Worm (Caenorhabditis elegans): ENCODE measurements around the gene F47B10.8.

Gene F47B10.8

DNA sequence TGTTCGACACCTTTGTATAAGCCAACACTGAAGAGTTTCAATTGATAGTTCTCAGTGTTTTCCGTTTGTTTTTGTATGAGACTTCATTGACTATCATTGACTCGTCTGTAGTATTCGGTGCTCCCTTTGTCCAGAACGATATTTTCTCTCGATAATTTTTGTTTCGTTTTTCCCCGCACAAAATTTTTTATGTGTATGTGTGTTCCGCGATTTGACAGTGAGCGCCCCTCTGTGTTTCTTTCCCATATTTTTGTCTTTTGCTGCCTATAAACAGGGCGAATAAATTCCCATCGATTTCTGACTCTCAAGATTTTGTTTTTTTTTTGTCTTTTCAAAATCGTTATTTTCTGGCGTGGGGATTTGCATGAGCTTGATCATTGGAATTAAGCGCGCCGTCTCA lies 27.4 kb downstream of the F47B10.8 start, which contains the start of gene T21E8.7:
TSS of gene T21E8.7 (plus strand) at position 301 of the 400 bp plus-strand sequence.
- no peak for TF ChIP-seq nfyb-1 (GFP tag; IDR thresholded peaks at IDR 0.05)
- no peak for TF ChIP-seq cebp-2 (GFP tag; IDR thresholded peaks at IDR 0.05)
- no peak for TF ChIP-seq sdz-38 (tag; optimal IDR thresholded peaks at IDR 0.05)
- TF ChIP-seq ztf-18 (tag; optimal IDR thresholded peaks at IDR 0.05) = no peak
- no peak for TF ChIP-seq rcor-1 (GFP tag; IDR thresholded peaks at IDR 0.05)
- no peak for TF ChIP-seq dpl-1 (GFP tag; optimal IDR thresholded peaks at IDR 0.05)
- no peak for TF ChIP-seq Y95B8A.8 (GFP tag; IDR thresholded peaks at IDR 0.05)

DNA sequence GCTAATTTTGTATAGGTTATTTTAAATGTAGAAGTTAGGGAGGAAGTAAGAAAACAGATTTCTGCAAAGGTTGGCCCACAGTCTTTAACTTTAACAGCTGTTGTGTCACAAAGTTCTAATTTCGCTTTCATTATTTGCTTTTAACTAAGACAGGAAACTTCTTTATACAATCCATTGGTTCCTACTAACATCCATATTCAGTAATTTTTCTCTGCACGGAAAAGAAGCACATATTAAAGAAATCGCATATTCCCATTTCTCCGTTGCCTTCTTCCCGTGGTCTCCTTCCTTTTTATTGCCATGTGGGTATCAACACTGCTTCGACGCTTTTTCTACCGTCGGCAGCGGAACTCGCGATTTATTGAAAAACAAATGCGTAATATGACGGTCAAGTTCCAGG lies 28.6 kb downstream of the F47B10.8 start, which contains the start of gene T21E8.6:
TSS of gene T21E8.6 (plus strand) at position 301 of the 400 bp plus-strand sequence.
- TF ChIP-seq dpl-1 (GFP tag; optimal IDR thresholded peaks at IDR 0.05) (no peak), efl-1 (GFP tag; optimal IDR thresholded peaks at IDR 0.05) (no peak), mes-4 (tag; optimal IDR thresholded peaks at IDR 0.05) (no peak), ets-4 (GFP tag; optimal IDR thresholded peaks at IDR 0.05) (no peak), nhr-80 (tag; optimal IDR thresholded peaks at IDR 0.05) (no peak), ztf-18 (tag; optimal IDR thresholded peaks at IDR 0.05) (no peak), nhr-179 (tag; optimal IDR thresholded peaks at IDR 0.05) (no peak), zfh-2 (GFP tag; conservative IDR thresholded peaks at IDR 0.05) (no peak), ztf-28 (GFP tag; IDR thresholded peaks at IDR 0.05) (no peak)

DNA sequence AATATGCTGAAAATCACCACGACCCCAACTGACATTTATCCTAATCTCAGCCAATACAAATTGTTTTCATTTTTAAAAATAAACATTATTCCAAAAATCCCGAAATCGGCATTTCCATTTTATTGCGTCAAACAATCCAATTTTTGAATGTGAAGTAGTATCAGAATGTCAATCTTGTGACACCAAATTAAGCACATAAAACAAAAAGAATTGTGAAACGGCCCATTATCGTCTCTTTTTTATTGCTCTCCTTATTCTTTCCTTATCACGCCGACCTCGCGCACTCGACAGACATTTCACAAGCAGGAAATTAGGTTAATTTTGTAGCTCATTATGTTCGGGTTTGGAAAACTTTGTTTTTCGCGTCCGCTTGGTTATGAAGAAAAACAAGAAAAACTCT lies 30.1 kb downstream of the F47B10.8 start, which contains the start of gene T21E8.4:
TSS of gene T21E8.4 (plus strand) at position 301 of the 400 bp plus-strand sequence.
- no peak for TF ChIP-seq B0336.3 (GFP tag; IDR thresholded peaks at IDR 0.05)
- no peak for TF ChIP-seq B0261.1 (tag; optimal IDR thresholded peaks at IDR 0.05)
- TF ChIP-seq egl-44 (GFP tag; IDR thresholded peaks at IDR 0.05) = no peak
- no peak for TF ChIP-seq fkh-3 (tag; optimal IDR thresholded peaks at IDR 0.05)

DNA sequence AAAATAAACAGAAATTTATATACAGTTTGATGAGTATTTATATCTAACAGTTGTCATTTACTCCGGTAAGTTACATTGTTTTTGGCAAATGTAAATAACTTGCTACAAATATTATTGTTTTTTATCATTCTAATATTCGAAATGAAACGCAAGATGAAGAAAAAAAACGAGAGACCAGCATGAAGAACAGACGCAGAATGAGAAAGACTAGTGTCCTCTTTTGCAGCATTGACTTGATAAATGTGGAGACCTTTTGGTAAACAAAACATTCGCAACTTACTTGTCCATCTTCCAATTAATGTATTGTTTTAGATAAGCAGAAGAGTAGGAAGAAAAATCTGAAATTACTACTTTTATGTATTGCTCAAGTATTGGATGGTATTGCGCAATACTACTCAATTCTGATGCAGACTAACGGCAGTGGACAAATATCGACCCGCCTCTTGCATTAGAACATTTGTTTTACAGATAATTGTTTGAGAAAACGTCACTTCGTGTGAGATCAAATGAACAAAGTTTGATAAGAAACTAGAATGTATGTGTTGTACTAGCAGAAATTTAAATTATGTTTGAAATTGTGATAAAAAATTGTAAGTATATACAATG lies 33.4 kb downstream of the F47B10.8 start, which contains the start of gene pgp-6:
TSS of gene pgp-6 (minus strand) at position 288 of the 606 bp plus-strand sequence.
- peak; percentile 39; the same call in 1 of the 2 replicates for TF ChIP-seq cebp-1 (GFP tag; IDR thresholded peaks at IDR 0.05)
- TF ChIP-seq cebp-1 (tag; optimal IDR thresholded peaks at IDR 0.05) = no peak
- TF ChIP-seq tlf-1 (GFP tag; optimal IDR thresholded peaks at IDR 0.05) = no peak

DNA sequence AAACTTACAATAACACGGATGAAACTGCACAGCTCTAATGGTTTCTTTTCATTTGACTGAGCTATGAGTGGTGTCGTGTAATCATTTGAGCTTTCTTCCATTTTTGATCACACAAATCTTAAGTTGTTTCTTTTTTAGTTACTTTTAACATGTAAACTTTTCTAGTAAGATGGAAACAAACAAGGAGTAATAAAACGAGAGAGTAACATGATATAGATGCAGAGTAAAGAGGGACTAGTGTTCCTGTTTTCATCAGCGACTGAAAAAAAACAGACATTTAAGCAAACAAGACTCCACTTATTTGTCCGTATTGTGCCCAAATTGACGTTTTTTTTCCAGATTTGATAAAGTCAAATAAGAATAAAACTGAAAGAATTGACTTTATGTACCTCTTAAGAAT lies 40.5 kb downstream of the F47B10.8 start, which contains the start of gene pgp-7:
TSS of gene pgp-7 (minus strand) at position 101 of the 400 bp plus-strand sequence.
- TF ChIP-seq snpc-3.4 (tag; optimal IDR thresholded peaks at IDR 0.05) (no peak), Y53G8AR.9 (GFP tag; conservative IDR thresholded peaks at IDR 0.05) (no peak), ztf-3 (GFP tag; optimal IDR thresholded peaks at IDR 0.05) (no peak), athp-1 (tag; optimal IDR thresholded peaks at IDR 0.05) (no peak), ztf-25 (GFP tag; IDR thresholded peaks at IDR 0.05) (no peak), ceh-40 (GFP tag; IDR thresholded peaks at IDR 0.05) (no peak), mel-28 (tag; optimal IDR thresholded peaks at IDR 0.05; ENCODE audit: borderline replicate concordance) (no peak), dpl-1 (GFP tag; optimal IDR thresholded peaks at IDR 0.05) (no peak), cebp-1 (GFP tag; IDR thresholded peaks at IDR 0.05) (no peak), cebp-1 (tag; optimal IDR thresholded peaks at IDR 0.05) (no peak), B0035.1 (tag; optimal IDR thresholded peaks at IDR 0.05) (no peak), rpc-1 (optimal IDR thresholded peaks at IDR 0.05) (no peak), rpc-1 (tag; optimal IDR thresholded peaks at IDR 0.05) (no peak), C17E4.6 (GFP tag; IDR thresholded peaks at IDR 0.05) (no peak), hmg-20 (GFP tag; IDR thresholded peaks at IDR 0.05) (no peak), zfh-2 (GFP tag; conservative IDR thresholded peaks at IDR 0.05) (no peak), B0261.1 (tag; optimal IDR thresholded peaks at IDR 0.05) (no peak), snpc-4 (GFP tag; optimal IDR thresholded peaks at IDR 0.05) (no peak), snpc-4 (tag; optimal IDR thresholded peaks at IDR 0.05) (no peak), F52B5.7 (tag; optimal IDR thresholded peaks at IDR 0.05) (no peak), nhr-120 (GFP tag; IDR thresholded peaks at IDR 0.05) (no peak), nfya-2 (GFP tag; IDR thresholded peaks at IDR 0.05) (no peak), efl-1 (GFP tag; optimal IDR thresholded peaks at IDR 0.05) (no peak)

Measured in whole organism, young adult.